Worm (Caenorhabditis elegans) whole organism, L1 larva: ENCODE results near the gene srh-67.

Source experiments
- nhr-11 ChIP-seq: fragments of 150-350 bp; optimal IDR thresholded peaks from 2 replicates; lab custom pipeline; 2014; ENCODE audit warnings: missing biosample characterization, missing genetic modification characterization
- pax-3 ChIP-seq: fragments of 200-800 bp; sonication (Bioruptor generic); optimal IDR thresholded peaks from 2 replicates; lab custom pipeline; 2018; ENCODE audit warnings: mild to moderate bottlenecking, missing genetic modification characterization, moderate library complexity, missing compliant biosample characterization
- snpc-4 ChIP-seq: fragments of 150-350 bp; optimal IDR thresholded peaks from 2 replicates; lab custom pipeline; 2014; ENCODE audit warnings: missing biosample characterization, missing genetic modification characterization
- unc-130 ChIP-seq: fragments of 150-350 bp; optimal IDR thresholded peaks from 2 replicates; lab custom pipeline; 2017; ENCODE audit warnings: missing biosample characterization, missing genetic modification characterization, inconsistent platforms
- unc-30 ChIP-seq: sonication (generic microtip); optimal IDR thresholded peaks from 2 replicates; lab custom pipeline; 2017; ENCODE audit warnings: missing biosample characterization, missing genetic modification characterization
- unc-62 ChIP-seq: fragments of 150-350 bp; optimal IDR thresholded peaks from 2 replicates; lab custom pipeline; 2014; ENCODE audit warnings: missing biosample characterization, missing genetic modification reagents, missing genetic modification characterization

- TF ChIP-seq unc-62 (GFP tag; lab: Kevin White, UChicago) (no peak), unc-130 (tag; lab: Kevin White, UChicago) (no peak), unc-30 (tag; lab: Kevin White, UChicago) (no peak), snpc-4 (tag; lab: Kevin White, UChicago) (no peak), pax-3 (tag; lab: Kevin White, UChicago) (no peak), nhr-11 (tag; lab: Kevin White, UChicago) (no peak)
Measured at ce11 chrII:12544533-12544932, 35.8 kb downstream of the srh-67 start, which contains the start of gene F49C5.9.
